Worm (Caenorhabditis elegans): ENCODE results near the gene R151.2.

The R151.2 gene

ce11 chrIII:7189581-7190128 is 20.1 kb upstream of the R151.2 start, which contains the start of gene rps-21 (continued):
- TF ChIP-seq madf-8 (GFP tag; conservative IDR thresholded peaks at IDR 0.05) (no peak), tbx-9 (tag; optimal IDR thresholded peaks at IDR 0.05; ENCODE audit: borderline replicate concordance) (no peak), lag-1 (GFP tag; IDR thresholded peaks at IDR 0.05) (no peak), zim-3 (tag; optimal IDR thresholded peaks at IDR 0.05) (no peak), F39B2.1 (GFP tag; IDR thresholded peaks at IDR 0.05) (no peak), pha-4 (tag; optimal IDR thresholded peaks at IDR 0.05) (no peak), F10E7.11 (tag; optimal IDR thresholded peaks at IDR 0.05) (no peak), lsy-27 (tag; optimal IDR thresholded peaks at IDR 0.05; ENCODE audit: borderline replicate concordance, insufficient read depth) (no peak), F37B4.10 (GFP tag; IDR thresholded peaks at IDR 0.05) (no peak), ZK185.1 (tag; optimal IDR thresholded peaks at IDR 0.05; ENCODE audit: poor library complexity, severe bottlenecking) (no peak), somi-1 (GFP tag; optimal IDR thresholded peaks at IDR 0.05) (no peak), ceh-91 (GFP tag; IDR thresholded peaks at IDR 0.05) (peak; percentile 21; the same call in 1 of the 2 replicates), aptf-3 (GFP tag; IDR thresholded peaks at IDR 0.05) (no peak), efl-1 (GFP tag; optimal IDR thresholded peaks at IDR 0.05) (peak; percentile 42), ztf-3 (GFP tag; optimal IDR thresholded peaks at IDR 0.05) (no peak), F52B5.7 (tag; optimal IDR thresholded peaks at IDR 0.05) (no peak), Y53F4B.3 (GFP tag; IDR thresholded peaks at IDR 0.05) (no peak), hsf-1 (GFP tag; IDR thresholded peaks at IDR 0.05) (no peak), lin-26 (GFP tag; IDR thresholded peaks at IDR 0.05) (no peak), nhr-27 (tag; optimal IDR thresholded peaks at IDR 0.05) (no peak), F57A8.1 (GFP tag; optimal IDR thresholded peaks at IDR 0.05) (no peak), T26A5.8 (tag; optimal IDR thresholded peaks at IDR 0.05) (no peak), dox-1 (GFP tag; IDR thresholded peaks at IDR 0.05) (peak; percentile 49; the same call in 1 of the 2 replicates), snpc-3.4 (tag; optimal IDR thresholded peaks at IDR 0.05) (peak; percentile 47), aptf-2 (GFP tag; conservative IDR thresholded peaks at IDR 0.05) (no peak), cebp-2 (GFP tag; IDR thresholded peaks at IDR 0.05) (no peak), ztf-22 (GFP tag; optimal IDR thresholded peaks at IDR 0.05) (no peak), nhr-80 (tag; optimal IDR thresholded peaks at IDR 0.05) (peak; percentile 42), K12H6.12 (tag; optimal IDR thresholded peaks at IDR 0.05) (peak; percentile 21), ztf-26 (tag; optimal IDR thresholded peaks at IDR 0.05) (no peak), F57C9.4 (tag; optimal IDR thresholded peaks at IDR 0.05) (no peak), zfh-2 (GFP tag; conservative IDR thresholded peaks at IDR 0.05) (no peak), nfya-1 (tag; optimal IDR thresholded peaks at IDR 0.05; ENCODE audit: borderline replicate concordance, insufficient read depth) (no peak), dpl-1 (GFP tag; optimal IDR thresholded peaks at IDR 0.05) (peak; percentile 51), bed-2 (GFP tag; IDR thresholded peaks at IDR 0.05) (no peak)

ce11 chrIII:7192942-7193665 is 16.7 kb upstream of the R151.2 start, which contains the start of gene mec-14:
mec-14 (minus strand) TSS chrIII:7192992.
- TF ChIP-seq B0261.1 (tag; optimal IDR thresholded peaks at IDR 0.05), result no peak
- peak; percentile 54; the same call in 1 of the 2 replicates for TF ChIP-seq hmg-1.2 (GFP tag; IDR thresholded peaks at IDR 0.05)

Measured in whole organism, young adult.